Worm (Caenorhabditis elegans) whole organism, L1 larva: ENCODE results near the gene T28D6.6.

Experiments used
- C04F5.9 ChIP-seq: sonication (generic microtip); optimal IDR thresholded peaks from 2 replicates; lab custom pipeline; 2016; ENCODE audit warnings: missing genetic modification characterization, missing compliant biosample characterization
- efl-3 ChIP-seq: fragments of 200-800 bp; sonication (Bioruptor generic); optimal IDR thresholded peaks from 2 replicates; lab custom pipeline; 2018; ENCODE audit warnings: mild to moderate bottlenecking, missing genetic modification characterization, missing compliant biosample characterization
- lir-3 ChIP-seq: sonication (generic microtip); optimal IDR thresholded peaks from 2 replicates; lab custom pipeline; 2016; ENCODE audit warnings: mild to moderate bottlenecking, missing genetic modification characterization, moderate library complexity, missing compliant biosample characterization; ENCODE audit not compliant: poor library complexity
- mdl-1 ChIP-seq, 2 experiments: fragments of 150-350 bp; optimal IDR thresholded peaks; 2 replicates each; lab custom pipeline; 2014 to 2017; ENCODE audit warnings: missing biosample characterization in 2 of 2, missing genetic modification characterization in 2 of 2, inconsistent platforms in 1 of 2
- mep-1 ChIP-seq: fragments of 150-350 bp; optimal IDR thresholded peaks from 2 replicates; lab custom pipeline; 2014; ENCODE audit warnings: missing biosample characterization, missing genetic modification characterization
- nhr-11 ChIP-seq: fragments of 150-350 bp; optimal IDR thresholded peaks from 2 replicates; lab custom pipeline; 2014; ENCODE audit warnings: missing biosample characterization, missing genetic modification characterization
- nhr-12 ChIP-seq: sonication (generic microtip); optimal IDR thresholded peaks from 2 replicates; lab custom pipeline; 2017; ENCODE audit warnings: missing biosample characterization, missing genetic modification characterization
- snpc-4 ChIP-seq: fragments of 150-350 bp; optimal IDR thresholded peaks from 2 replicates; lab custom pipeline; 2014; ENCODE audit warnings: missing biosample characterization, missing genetic modification characterization

- no peak for TF ChIP-seq snpc-4 (tag; lab: Kevin White, UChicago)
- TF ChIP-seq nhr-11 (tag; lab: Kevin White, UChicago): no peak
- no peak for TF ChIP-seq efl-3
- peak; percentile 26 for TF ChIP-seq mep-1 (tag; lab: Kevin White, UChicago)
- no peak for TF ChIP-seq C04F5.9 (tag; lab: Kevin White, UChicago)
- no peak for TF ChIP-seq mdl-1 (tag; optimal IDR thresholded peaks at IDR 0.05; lab: Kevin White, UChicago)
- TF ChIP-seq nhr-12 (tag; lab: Kevin White, UChicago): no peak
- no peak for TF ChIP-seq lir-3 (tag; lab: Kevin White, UChicago)
Observed at ce11 chrIII:11352840-11353239, 9.9 kb upstream of the T28D6.6 start.
